Worm (Caenorhabditis elegans) whole organism, L2 larva: ENCODE data around the gene srz-78.
A peak's percentile ranks its signal among the peaks of the same experiment; 100 is the strongest.

Experiments
- R02D3.7 ChIP-seq: fragments of 150-350 bp; optimal IDR thresholded peaks from 2 replicates; lab custom pipeline; 2014; ENCODE audit warnings: missing biosample characterization, missing genetic modification characterization
- Y55F3AM.14 ChIP-seq: fragments of 200-800 bp; sonication (Bioruptor generic); optimal IDR thresholded peaks from 2 replicates; lab custom pipeline; 2018; ENCODE audit warnings: mild to moderate bottlenecking, missing genetic modification characterization, missing compliant biosample characterization
- ama-1 ChIP-seq: fragments of 150-350 bp; optimal IDR thresholded peaks from 2 replicates; lab custom pipeline; 2018; ENCODE audit warnings: inconsistent platforms
- blmp-1 ChIP-seq: sonication (generic microtip); optimal IDR thresholded peaks from 2 replicates; lab custom pipeline; 2017; ENCODE audit warnings: missing genetic modification characterization, mild to moderate bottlenecking, missing compliant biosample characterization, antibody characterized with exemption, moderate library complexity; ENCODE audit not compliant: insufficient read depth
- ceh-82 ChIP-seq: fragments of 150-350 bp; optimal IDR thresholded peaks from 2 replicates; lab custom pipeline; 2014; ENCODE audit warnings: missing biosample characterization, missing genetic modification characterization
- dmd-4 ChIP-seq: sonication (generic microtip); optimal IDR thresholded peaks from 2 replicates; lab custom pipeline; 2017; ENCODE audit warnings: missing biosample characterization, missing genetic modification characterization
- egl-27 ChIP-seq: sonication (generic microtip); optimal IDR thresholded peaks from 3 replicates; lab custom pipeline; 2017; ENCODE audit warnings: missing biosample characterization, missing genetic modification reagents, missing genetic modification characterization
- fos-1 ChIP-seq: fragments of 150-350 bp; optimal IDR thresholded peaks from 2 replicates; lab custom pipeline; 2014; ENCODE audit warnings: missing biosample characterization, missing genetic modification characterization
- nhr-11 ChIP-seq: fragments of 150-350 bp; optimal IDR thresholded peaks from 2 replicates; lab custom pipeline; 2014; ENCODE audit warnings: missing biosample characterization, missing genetic modification characterization
- nhr-237 ChIP-seq: fragments of 150-350 bp; optimal IDR thresholded peaks from 2 replicates; lab custom pipeline; 2014; ENCODE audit warnings: missing biosample characterization, missing genetic modification characterization
- unc-62 ChIP-seq: fragments of 150-350 bp; optimal IDR thresholded peaks from 2 replicates; lab custom pipeline; 2014; ENCODE audit warnings: missing biosample characterization, missing genetic modification reagents, missing genetic modification characterization
- zag-1 ChIP-seq: fragments of 150-350 bp; optimal IDR thresholded peaks from 2 replicates; lab custom pipeline; 2014; ENCODE audit warnings: missing biosample characterization, missing genetic modification characterization

ce11 chrIV:3524584-3525020 is 33.0 kb downstream of the srz-78 start:
- TF ChIP-seq egl-27 (tag; lab: Kevin White, UChicago) (no peak), blmp-1 (no peak), ceh-82 (tag; lab: Kevin White, UChicago) (no peak), ama-1 (lab: Kevin White, UChicago) (no peak), unc-62 (no peak), dmd-4 (tag; lab: Kevin White, UChicago) (no peak), nhr-237 (no peak), R02D3.7 (tag; lab: Kevin White, UChicago) (no peak), fos-1 (no peak), zag-1 (no peak), Y55F3AM.14 (GFP tag; lab: Kevin White, UChicago) (peak; percentile 55), nhr-11 (tag; lab: Kevin White, UChicago) (no peak)
